Worm (Caenorhabditis elegans): ENCODE data around the gene F47B8.10.

Gene F47B8.10

DNA sequence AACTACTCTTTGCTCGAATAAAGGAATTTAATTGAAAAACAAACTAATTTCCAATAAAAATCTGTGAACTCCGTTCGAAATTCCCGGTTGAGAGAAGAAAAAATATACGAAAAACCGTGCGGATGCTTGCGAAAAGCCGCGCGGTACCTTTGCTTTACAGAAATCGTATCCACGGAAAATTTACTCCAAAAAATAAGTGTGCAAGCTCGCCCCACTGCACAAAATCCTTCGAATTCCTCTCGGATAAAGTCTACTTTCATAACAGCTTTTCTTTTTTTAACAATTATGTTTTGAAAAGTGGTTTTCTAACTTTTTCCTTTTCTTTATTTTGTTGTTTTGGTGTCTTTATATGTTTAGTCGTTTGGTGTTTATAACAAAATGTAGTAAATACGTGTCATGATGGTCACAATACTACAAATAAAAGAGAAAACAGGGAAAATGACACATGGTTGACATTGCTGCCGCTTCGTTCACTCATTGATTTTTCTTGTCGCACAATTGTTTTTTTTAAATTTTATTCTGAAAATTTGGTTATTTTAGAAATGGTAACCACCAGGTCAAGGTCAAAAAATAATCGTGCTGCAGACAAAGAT lies 5.6 kb downstream of the F47B8.10 start, which contains the start of gene cept-2 (continued):
- peak; percentile 88 for TF ChIP-seq mab-5 (tag; optimal IDR thresholded peaks at IDR 0.05)
- no peak for TF ChIP-seq nhr-11 (tag; optimal IDR thresholded peaks at IDR 0.05)
- no peak for TF ChIP-seq aly-2 (tag; optimal IDR thresholded peaks at IDR 0.05)
- peak; percentile 95 for TF ChIP-seq nhr-129 (tag; optimal IDR thresholded peaks at IDR 0.05)
- TF ChIP-seq blmp-1 (tag; optimal IDR thresholded peaks at IDR 0.05; ENCODE audit: insufficient read depth): peak; percentile 87
- TF ChIP-seq dmd-4 (tag; optimal IDR thresholded peaks at IDR 0.05): peak; percentile 43
- no peak for TF ChIP-seq elt-3 (tag; optimal IDR thresholded peaks at IDR 0.05)
- TF ChIP-seq lin-39 (tag; optimal IDR thresholded peaks at IDR 0.05): no peak
- TF ChIP-seq crh-2 (tag; optimal IDR thresholded peaks at IDR 0.05): peak; percentile 94

DNA sequence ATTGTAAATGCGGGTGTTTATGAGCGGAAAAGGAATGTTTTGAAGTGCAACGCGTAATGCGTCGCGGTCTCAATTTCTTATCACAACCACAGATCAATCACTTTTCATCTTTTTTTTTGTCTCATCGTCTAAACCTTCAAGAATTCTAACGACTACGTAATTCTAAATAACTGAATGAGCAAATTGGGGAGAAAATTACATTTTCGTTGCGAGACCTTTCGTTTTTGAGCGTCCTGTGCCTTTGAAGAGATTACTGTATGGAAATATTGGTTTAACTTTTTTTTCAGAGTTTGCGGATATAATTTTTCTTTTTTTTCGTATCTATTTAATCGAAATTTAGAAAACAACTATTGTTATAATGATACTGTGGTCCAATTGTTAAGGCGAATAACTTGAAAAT lies 8.7 kb downstream of the F47B8.10 start:
- TF ChIP-seq nhr-25 (tag; optimal IDR thresholded peaks at IDR 0.05) (no peak), ztf-1 (GFP tag; conservative IDR thresholded peaks at IDR 0.05) (no peak), lin-13 (GFP tag; optimal IDR thresholded peaks at IDR 0.05) (peak; percentile 11)

ce11 chrV:14350949-14351348 lies 9.2 kb downstream of the F47B8.10 start:
- no peak for TF ChIP-seq unc-62 (GFP tag; optimal IDR thresholded peaks at IDR 0.05)
- TF ChIP-seq R02D3.7 (tag; optimal IDR thresholded peaks at IDR 0.05): no peak
- no peak for TF ChIP-seq nhr-23 (tag; optimal IDR thresholded peaks at IDR 0.05)
- TF ChIP-seq nhr-11 (tag; optimal IDR thresholded peaks at IDR 0.05): peak; percentile 49
- TF ChIP-seq unc-55 (GFP tag; optimal IDR thresholded peaks at IDR 0.05): peak; percentile 80
- TF ChIP-seq lin-11 (tag; optimal IDR thresholded peaks at IDR 0.05): peak; percentile 59
- peak; percentile 16 for TF ChIP-seq Y55F3AM.14 (GFP tag; optimal IDR thresholded peaks at IDR 0.05)
- TF ChIP-seq ZK546.5 (tag; optimal IDR thresholded peaks at IDR 0.05): no peak
- TF ChIP-seq lin-13 (GFP tag; optimal IDR thresholded peaks at IDR 0.05): peak; percentile 58
- peak in 1 of 2 experiments; percentile 40 for TF ChIP-seq mdl-1 (tag; optimal IDR thresholded peaks at IDR 0.05)
- TF ChIP-seq gmeb-1 (tag; optimal IDR thresholded peaks at IDR 0.05): peak; percentile 61
- peak; percentile 1 to 76 for TF ChIP-seq lsy-2 (tag; optimal IDR thresholded peaks at IDR 0.05)
- TF ChIP-seq sma-3 (GFP tag; optimal IDR thresholded peaks at IDR 0.05): peak; percentile 72
- peak; percentile 4 for TF ChIP-seq ama-1 (optimal IDR thresholded peaks at IDR 0.05)
- no peak for TF ChIP-seq skn-1 (tag; optimal IDR thresholded peaks at IDR 0.05)
- peak; percentile 40 for TF ChIP-seq egl-27 (tag; optimal IDR thresholded peaks at IDR 0.05)
- TF ChIP-seq nhr-10 (tag; optimal IDR thresholded peaks at IDR 0.05): no peak
- TF ChIP-seq crh-2 (tag; optimal IDR thresholded peaks at IDR 0.05): peak; percentile 93
- TF ChIP-seq aly-2 (tag; optimal IDR thresholded peaks at IDR 0.05): no peak
- peak; percentile 54 for TF ChIP-seq blmp-1 (tag; optimal IDR thresholded peaks at IDR 0.05; ENCODE audit: insufficient read depth)
- TF ChIP-seq nhr-77 (tag; optimal IDR thresholded peaks at IDR 0.05): no peak
- TF ChIP-seq mbf-1 (tag; optimal IDR thresholded peaks at IDR 0.05): no peak
- peak; percentile 88 for TF ChIP-seq nhr-129 (tag; optimal IDR thresholded peaks at IDR 0.05)
- TF ChIP-seq elt-3 (tag; optimal IDR thresholded peaks at IDR 0.05): no peak
- TF ChIP-seq mab-5 (tag; optimal IDR thresholded peaks at IDR 0.05): peak; percentile 50
- no peak for TF ChIP-seq ceh-82 (tag; optimal IDR thresholded peaks at IDR 0.05)
- TF ChIP-seq C34F6.9 (tag; optimal IDR thresholded peaks at IDR 0.05): peak; percentile 90
- TF ChIP-seq sma-9 (GFP tag; optimal IDR thresholded peaks at IDR 0.05): peak; percentile 49
- no peak for TF ChIP-seq sma-9 (tag; optimal IDR thresholded peaks at IDR 0.05)
- peak; percentile 87 for TF ChIP-seq snpc-4 (tag; optimal IDR thresholded peaks at IDR 0.05)
- TF ChIP-seq ztf-1 (GFP tag; conservative IDR thresholded peaks at IDR 0.05): no peak
- TF ChIP-seq zag-1 (tag; optimal IDR thresholded peaks at IDR 0.05): peak; percentile 87
- no peak for TF ChIP-seq ztf-4 (tag; optimal IDR thresholded peaks at IDR 0.05)
- peak; percentile 91 for TF ChIP-seq fos-1 (tag; optimal IDR thresholded peaks at IDR 0.05)
- no peak for TF ChIP-seq lin-39 (tag; optimal IDR thresholded peaks at IDR 0.05)
- no peak for TF ChIP-seq elt-1 (tag; optimal IDR thresholded peaks at IDR 0.05)
- TF ChIP-seq ztf-11 (tag; optimal IDR thresholded peaks at IDR 0.05): no peak
- no peak for TF ChIP-seq nhr-12 (tag; optimal IDR thresholded peaks at IDR 0.05)
- TF ChIP-seq nhr-6 (tag; optimal IDR thresholded peaks at IDR 0.05): no peak
- TF ChIP-seq alr-1 (tag; optimal IDR thresholded peaks at IDR 0.05): no peak
- TF ChIP-seq dmd-4 (tag; optimal IDR thresholded peaks at IDR 0.05): no peak
- peak; percentile 12 for TF ChIP-seq unc-39 (tag; optimal IDR thresholded peaks at IDR 0.05)
- TF ChIP-seq nhr-21 (tag; optimal IDR thresholded peaks at IDR 0.05): peak; percentile 59
- peak; percentile 37 for TF ChIP-seq sem-4 (tag; optimal IDR thresholded peaks at IDR 0.05)
- TF ChIP-seq ceh-16 (tag; optimal IDR thresholded peaks at IDR 0.05): no peak
- TF ChIP-seq F13H6.1 (tag; optimal IDR thresholded peaks at IDR 0.05): peak; percentile 79
- no peak for TF ChIP-seq nhr-237 (tag; optimal IDR thresholded peaks at IDR 0.05)
- no peak for TF ChIP-seq peb-1 (tag; optimal IDR thresholded peaks at IDR 0.05)
- peak; percentile 58 for TF ChIP-seq nhr-25 (tag; optimal IDR thresholded peaks at IDR 0.05)
